Worm (Caenorhabditis elegans) whole organism, L4 larva: ENCODE measurements around the gene otub-3.

Experiments used
- D1046.2 ChIP-seq: fragments of 200-800 bp; sonication (Bioruptor generic); IDR thresholded peaks from 2 replicates; pipeline ENCODE4 v1.3.6; 2022; ENCODE audit warnings: missing genetic modification characterization, missing compliant biosample characterization
- F10B5.3 ChIP-seq: sonication (generic microtip); optimal IDR thresholded peaks from 2 replicates; lab custom pipeline; 2016; ENCODE audit warnings: mild to moderate bottlenecking, missing genetic modification characterization, missing compliant biosample characterization
- Y105C5A.15 ChIP-seq: fragments of 200-800 bp; sonication (Bioruptor generic); IDR thresholded peaks from 2 replicates; pipeline ENCODE4 v1.3.6; 2022; ENCODE audit warnings: missing genetic modification characterization, missing compliant biosample characterization
- Y48G9A.11 ChIP-seq: fragments of 200-800 bp; sonication (Bioruptor generic); IDR thresholded peaks from 2 replicates; pipeline ENCODE4 v1.3.6; 2022; ENCODE audit warnings: missing genetic modification reagents, missing genetic modification characterization, missing compliant biosample characterization
- Y5F2A.4 ChIP-seq: fragments of 200-800 bp; sonication (Bioruptor generic); optimal IDR thresholded peaks from 2 replicates; lab custom pipeline; 2018; ENCODE audit warnings: mild to moderate bottlenecking, missing genetic modification characterization, missing compliant biosample characterization
- ZK337.2 ChIP-seq: fragments of 200-800 bp; sonication (Bioruptor generic); IDR thresholded peaks from 2 replicates; pipeline ENCODE4 v1.3.6; 2022; ENCODE audit warnings: missing genetic modification reagents, missing genetic modification characterization, missing compliant biosample characterization
- aha-1 ChIP-seq: fragments of 150-350 bp; peaks from one replicate; lab custom pipeline; 2014; ENCODE audit warnings: missing biosample characterization, missing genetic modification characterization
- ama-1 ChIP-seq: fragments of 150-350 bp; optimal IDR thresholded peaks from 2 replicates; lab custom pipeline; 2014; ENCODE audit warnings: inconsistent platforms, mixed read lengths
- arid-1 ChIP-seq: fragments of 200-800 bp; sonication (Bioruptor generic); conservative IDR thresholded peaks from 2 replicates; pipeline ENCODE4 v1.3.6; 2022; ENCODE audit warnings: missing genetic modification reagents, missing genetic modification characterization, missing compliant biosample characterization
- ceh-44 ChIP-seq: fragments of 200-800 bp; sonication (Bioruptor generic); IDR thresholded peaks from 2 replicates; pipeline ENCODE4 v1.3.6; 2022; ENCODE audit warnings: missing genetic modification reagents, missing genetic modification characterization, missing compliant biosample characterization
- daf-19 ChIP-seq: fragments of 200-800 bp; sonication (Bioruptor generic); conservative IDR thresholded peaks from 2 replicates; pipeline ENCODE4 v1.3.6; 2022; ENCODE audit warnings: missing genetic modification characterization, missing compliant biosample characterization
- dmd-6 ChIP-seq: fragments of 200-800 bp; sonication (Bioruptor generic); IDR thresholded peaks from 2 replicates; pipeline ENCODE4 v1.3.6; 2022; ENCODE audit warnings: missing genetic modification reagents, missing genetic modification characterization, missing compliant biosample characterization
- dmd-8 ChIP-seq: fragments of 200-800 bp; sonication (Bioruptor generic); IDR thresholded peaks from 2 replicates; pipeline ENCODE4 v1.3.6; 2022; ENCODE audit warnings: missing genetic modification characterization, missing compliant biosample characterization
- dmd-9 ChIP-seq: fragments of 200-800 bp; sonication (Bioruptor generic); IDR thresholded peaks from 2 replicates; pipeline ENCODE4 v1.3.6; 2022; ENCODE audit warnings: missing genetic modification reagents, missing genetic modification characterization, missing compliant biosample characterization
- hmg-1.1 ChIP-seq: fragments of 200-800 bp; sonication (Bioruptor generic); IDR thresholded peaks from 2 replicates; pipeline ENCODE4 v1.3.6; 2022; ENCODE audit warnings: missing genetic modification reagents, missing genetic modification characterization, missing compliant biosample characterization
- lin-13 ChIP-seq: fragments of 150-350 bp; optimal IDR thresholded peaks from 2 replicates; lab custom pipeline; 2014; ENCODE audit warnings: missing biosample characterization, missing genetic modification reagents, missing genetic modification characterization
- lin-15B ChIP-seq: fragments of 150-350 bp; sonication (generic microtip); optimal IDR thresholded peaks from 3 replicates; lab custom pipeline; 2014; ENCODE audit warnings: missing biosample characterization, missing genetic modification characterization
- lin-38 ChIP-seq: fragments of 200-800 bp; sonication (Bioruptor generic); IDR thresholded peaks from 2 replicates; pipeline ENCODE4 v1.3.6; 2022; ENCODE audit warnings: missing genetic modification reagents, missing genetic modification characterization, missing compliant biosample characterization
- mdl-1 ChIP-seq, 2 experiments: fragments of 150-350 bp in 1 of 2; sonication (generic microtip) in 1 of 2; optimal IDR thresholded peaks; 2 replicates each; lab custom pipeline; 2014 to 2017; ENCODE audit warnings: missing biosample characterization in 2 of 2, missing genetic modification characterization in 2 of 2
- mdt-29 ChIP-seq: fragments of 200-800 bp; sonication (Bioruptor generic); IDR thresholded peaks from 2 replicates; pipeline ENCODE4 v1.3.6; 2022; ENCODE audit warnings: missing genetic modification reagents, missing genetic modification characterization, missing compliant biosample characterization
- mes-2 ChIP-seq: sonication (generic microtip); optimal IDR thresholded peaks from 2 replicates; lab custom pipeline; 2016; ENCODE audit warnings: missing genotype, mild to moderate bottlenecking, missing genetic modification characterization, missing compliant biosample characterization; ENCODE audit not compliant: poor library complexity, severe bottlenecking
- nhr-11 ChIP-seq: fragments of 150-350 bp; optimal IDR thresholded peaks from 2 replicates; lab custom pipeline; 2014; ENCODE audit warnings: missing biosample characterization, missing genetic modification characterization
- nhr-237 ChIP-seq: sonication (generic microtip); optimal IDR thresholded peaks from 2 replicates; lab custom pipeline; 2017; ENCODE audit warnings: missing biosample characterization, missing genetic modification characterization
- nhr-25 ChIP-seq: sonication (generic microtip); optimal IDR thresholded peaks from 2 replicates; lab custom pipeline; 2017; ENCODE audit warnings: missing genetic modification characterization, mild to moderate bottlenecking, missing compliant biosample characterization, antibody characterized with exemption, moderate library complexity, borderline replicate concordance; ENCODE audit not compliant: insufficient read depth
- nhr-28 ChIP-seq: fragments of 150-350 bp; optimal IDR thresholded peaks from 2 replicates; lab custom pipeline; 2014; ENCODE audit warnings: missing biosample characterization, missing genetic modification characterization
- nhr-48 ChIP-seq: sonication (generic microtip); optimal IDR thresholded peaks from 2 replicates; lab custom pipeline; 2016; ENCODE audit warnings: mild to moderate bottlenecking, missing genetic modification characterization, missing compliant biosample characterization
- nhr-6 ChIP-seq: fragments of 150-350 bp; optimal IDR thresholded peaks from 2 replicates; lab custom pipeline; 2014; ENCODE audit warnings: missing biosample characterization, missing genetic modification characterization
- nhr-76 ChIP-seq: fragments of 150-350 bp; optimal IDR thresholded peaks from 2 replicates; lab custom pipeline; 2014; ENCODE audit warnings: missing biosample characterization, missing genetic modification characterization
- pha-4 ChIP-seq, 2 experiments: fragments of 150-350 bp in 1 of 2; fragments of 200-800 bp in 1 of 2; sonication (Bioruptor generic) in 1 of 2; IDR thresholded peaks in 1 of 2; optimal IDR thresholded peaks in 1 of 2; 2 replicates each; pipeline versions ENCODE4 v1.3.6 to Lab custom; 2014 to 2022; ENCODE audit warnings: missing genetic modification characterization in 2 of 2, missing genetic modification reagents in 2 of 2, missing biosample characterization in 1 of 2, missing compliant biosample characterization in 1 of 2
- pqm-1 ChIP-seq: sonication (generic microtip); optimal IDR thresholded peaks from 2 replicates; lab custom pipeline; 2017; ENCODE audit warnings: missing biosample characterization, missing genetic modification characterization
- rbr-2 ChIP-seq: sonication (generic microtip); optimal IDR thresholded peaks from 2 replicates; lab custom pipeline; 2016; ENCODE audit warnings: missing genotype, missing genetic modification characterization, missing compliant biosample characterization
- saeg-2 ChIP-seq: fragments of 200-800 bp; sonication (Bioruptor generic); IDR thresholded peaks from 2 replicates; pipeline ENCODE4 v1.3.6; 2022; ENCODE audit warnings: missing genetic modification reagents, missing genetic modification characterization, missing compliant biosample characterization
- sdz-12 ChIP-seq: fragments of 200-800 bp; sonication (Bioruptor generic); optimal IDR thresholded peaks from 2 replicates; lab custom pipeline; 2018; ENCODE audit warnings: mild to moderate bottlenecking, missing genetic modification characterization, missing compliant biosample characterization
- snpc-1.2 ChIP-seq: fragments of 200-800 bp; sonication (Bioruptor generic); IDR thresholded peaks from 2 replicates; pipeline ENCODE4 v1.3.6; 2022; ENCODE audit warnings: missing genetic modification reagents, missing genetic modification characterization, missing compliant biosample characterization
- unc-130 ChIP-seq: sonication (generic microtip); optimal IDR thresholded peaks from 2 replicates; lab custom pipeline; 2016; ENCODE audit warnings: missing genetic modification reagents, missing genetic modification characterization, missing compliant biosample characterization
- unc-39 ChIP-seq: sonication (generic microtip); optimal IDR thresholded peaks from 2 replicates; lab custom pipeline; 2017; ENCODE audit warnings: missing biosample characterization, missing genetic modification characterization
- vab-7 ChIP-seq: fragments of 200-800 bp; sonication (Bioruptor generic); IDR thresholded peaks from 2 replicates; pipeline ENCODE4 v1.3.6; 2022; ENCODE audit warnings: missing genetic modification reagents, missing genetic modification characterization, missing compliant biosample characterization
- zag-1 ChIP-seq: fragments of 150-350 bp; optimal IDR thresholded peaks from 2 replicates; lab custom pipeline; 2014; ENCODE audit warnings: missing biosample characterization, missing genetic modification characterization
- zfp-3 ChIP-seq: fragments of 200-800 bp; sonication (Bioruptor generic); conservative IDR thresholded peaks from 2 replicates; pipeline ENCODE4 v1.3.6; 2022; ENCODE audit warnings: missing genetic modification reagents, missing genetic modification characterization, missing compliant biosample characterization
- ztf-7 ChIP-seq: fragments of 150-350 bp; optimal IDR thresholded peaks from 2 replicates; lab custom pipeline; 2014; ENCODE audit warnings: missing biosample characterization, missing genetic modification characterization

Gene otub-3

ce11 chrIV:8758620-8759019 is 30.6 kb downstream of the otub-3 start (continued):
- TF ChIP-seq ama-1 (lab: Kevin White, UChicago) (no peak), nhr-76 (tag; lab: Kevin White, UChicago) (no peak), ZK337.2 (GFP tag; lab: Robert Waterston, UW) (no peak), nhr-28 (tag; lab: Kevin White, UChicago) (no peak), mdt-29 (GFP tag; lab: Robert Waterston, UW) (no peak), mes-2 (tag; lab: Kevin White, UChicago) (peak; percentile 49), pha-4 (GFP tag; IDR thresholded peaks at IDR 0.05; lab: Robert Waterston, UW) (no peak), pha-4 (tag; optimal IDR thresholded peaks at IDR 0.05; lab: Kevin White, UChicago) (no peak), aha-1 (no peak), zag-1 (no peak), lin-13 (GFP tag; lab: Kevin White, UChicago) (no peak), snpc-1.2 (no peak), D1046.2 (no peak), unc-130 (GFP tag; lab: Kevin White, UChicago) (no peak), sdz-12 (no peak), vab-7 (GFP tag; lab: Robert Waterston, UW) (no peak), ceh-44 (GFP tag; lab: Robert Waterston, UW) (no peak), nhr-237 (no peak), nhr-6 (no peak), Y5F2A.4 (GFP tag; lab: Kevin White, UChicago) (no peak), ztf-7 (tag; lab: Kevin White, UChicago) (no peak), mdl-1 (tag; optimal IDR thresholded peaks at IDR 0.05; lab: Kevin White, UChicago) (no peak), pqm-1 (tag; lab: Kevin White, UChicago) (no peak), dmd-9 (GFP tag; lab: Robert Waterston, UW) (no peak), dmd-8 (GFP tag; lab: Robert Waterston, UW) (no peak), Y48G9A.11 (GFP tag; lab: Robert Waterston, UW) (no peak), saeg-2 (GFP tag; lab: Robert Waterston, UW) (no peak), lin-38 (GFP tag; lab: Robert Waterston, UW) (no peak), F10B5.3 (no peak), hmg-1.1 (GFP tag; lab: Robert Waterston, UW) (0 out of 2 replicates have a peak, but pooled peaks have one; percentile 16), arid-1 (GFP tag; lab: Robert Waterston, UW) (no peak), rbr-2 (peak; percentile 42), lin-15B (tag; lab: Kevin White, UChicago) (no peak), Y105C5A.15 (GFP tag; lab: Robert Waterston, UW) (no peak), nhr-25 (tag; lab: Kevin White, UChicago) (no peak), nhr-11 (tag; lab: Kevin White, UChicago) (no peak), daf-19 (GFP tag; lab: Robert Waterston, UW) (no peak), nhr-48 (tag; lab: Kevin White, UChicago) (no peak)

DNA sequence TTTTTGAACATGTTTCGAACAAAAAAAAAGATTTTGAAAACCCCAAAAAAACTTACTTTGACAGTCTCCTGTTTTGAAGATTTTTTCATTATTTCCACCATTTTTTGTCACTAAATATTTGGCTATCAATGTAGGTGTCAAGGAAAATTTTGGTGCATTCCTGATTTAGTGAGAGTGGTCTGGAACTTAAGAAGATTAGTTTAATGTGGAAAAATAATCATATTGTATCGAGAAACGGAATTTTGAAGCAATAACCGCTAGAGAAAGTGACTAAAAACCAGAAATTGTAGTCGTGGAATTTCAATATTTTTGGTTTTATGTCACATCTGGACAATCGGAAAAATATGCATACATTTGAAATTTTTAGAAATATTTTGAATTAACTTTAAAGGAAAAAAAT is 33.9 kb downstream of the otub-3 start, which contains the start of the genes F20C5.11 and klp-11:
Gene F20C5.11, minus strand, starts transcription at position 101 of the 400 bp plus-strand sequence.
Gene klp-11, minus strand, starts transcription at position 171 of the 400 bp plus-strand sequence.
- no peak for TF ChIP-seq unc-39 (tag; lab: Kevin White, UChicago)
- no peak for TF ChIP-seq dmd-6 (GFP tag; lab: Robert Waterston, UW)
- no peak for TF ChIP-seq ZK337.2 (GFP tag; lab: Robert Waterston, UW)
- TF ChIP-seq aha-1, result no peak
- no peak for TF ChIP-seq hmg-1.1 (GFP tag; lab: Robert Waterston, UW)
- TF ChIP-seq zfp-3, result no peak
- no peak for TF ChIP-seq zag-1
- TF ChIP-seq, all 104 proteins: peak for 0
